Fruit fly (Drosophila melanogaster): ENCODE data around the gene CG10853.

CG10853 gene

dm6 chr3L:3940075-3940819 is 7.4 kb upstream of the CG10853 start, which contains the start of gene CG12766:
TSS of gene CG12766 (minus strand) at chr3L:3940125.
- TF ChIP-seq net (GFP tag; optimal IDR thresholded peaks at IDR 0.05): no peak
- TF ChIP-seq salr (GFP tag; optimal IDR thresholded peaks at IDR 0.05): no peak
- TF ChIP-seq CG11902 (GFP tag; optimal IDR thresholded peaks at IDR 0.05): no peak
- TF ChIP-seq Eip75B (GFP tag; optimal IDR thresholded peaks at IDR 0.05): no peak
- TF ChIP-seq Eip78C (GFP tag): peak; percentile 81
- 0 out of 2 replicates have a peak, but pooled peaks have one; percentile 8 for TF ChIP-seq CG11294 (GFP tag; IDR thresholded peaks at IDR 0.05)
- TF ChIP-seq Sox14 (GFP tag; optimal IDR thresholded peaks at IDR 0.05): no peak
- TF ChIP-seq CG6808 (GFP tag; optimal IDR thresholded peaks at IDR 0.05): no peak
- no peak for TF ChIP-seq Eip93F (GFP tag; optimal IDR thresholded peaks at IDR 0.05)
- TF ChIP-seq CG11762 (GFP tag; optimal IDR thresholded peaks at IDR 0.05; ENCODE audit: insufficient read depth): no peak
- TF ChIP-seq CG4318 (GFP tag; optimal IDR thresholded peaks at IDR 0.05): no peak
- TF ChIP-seq Hr38 (GFP tag; optimal IDR thresholded peaks at IDR 0.05): no peak
- no peak for TF ChIP-seq Sox15 (GFP tag; optimal IDR thresholded peaks at IDR 0.05)
- TF ChIP-seq CG34406 (GFP tag; optimal IDR thresholded peaks at IDR 0.05): no peak
- TF ChIP-seq CG6163 (GFP tag; IDR thresholded peaks at IDR 0.05): peak; percentile 52; the same call in 2 of the 3 replicates
- no peak for TF ChIP-seq CG1621 (tag; optimal IDR thresholded peaks at IDR 0.05)
- TF ChIP-seq CG10631 (GFP tag; optimal IDR thresholded peaks at IDR 0.05): no peak
- no peak for TF ChIP-seq Sox102F (GFP tag; optimal IDR thresholded peaks at IDR 0.05)
- TF ChIP-seq CG8319 (GFP tag; optimal IDR thresholded peaks at IDR 0.05): no peak
- no peak for TF ChIP-seq ss (GFP tag; optimal IDR thresholded peaks at IDR 0.05)
- peak; percentile 46 for TF ChIP-seq Hr4 (GFP tag; optimal IDR thresholded peaks at IDR 0.05)
- TF ChIP-seq dsx (GFP tag; optimal IDR thresholded peaks at IDR 0.05; ENCODE audit: poor library complexity, severe bottlenecking): no peak
- TF ChIP-seq dac (GFP tag; optimal IDR thresholded peaks at IDR 0.05): no peak
- peak; percentile 70; the same call in 2 of the 3 replicates for TF ChIP-seq eg (GFP tag; IDR thresholded peaks at IDR 0.05)
- TF ChIP-seq Gug (GFP tag; IDR thresholded peaks at IDR 0.05): peak; percentile 33; the same call in 1 of the 2 replicates
- no peak for TF ChIP-seq achi (GFP tag; optimal IDR thresholded peaks at IDR 0.05)
- no peak for TF ChIP-seq lz (GFP tag; optimal IDR thresholded peaks at IDR 0.05)
- TF ChIP-seq CG3919 (GFP tag; optimal IDR thresholded peaks at IDR 0.05): peak; percentile 9
- TF ChIP-seq CG6276 (GFP tag; optimal IDR thresholded peaks at IDR 0.05): no peak
- peak; percentile 16 for TF ChIP-seq Ets96B (tag; optimal IDR thresholded peaks at IDR 0.05)
- no peak for TF ChIP-seq vri (GFP tag; optimal IDR thresholded peaks at IDR 0.05)
- TF ChIP-seq CG8632 (GFP tag; optimal IDR thresholded peaks at IDR 0.05): no peak
- no peak for TF ChIP-seq CG10669 (GFP tag; optimal IDR thresholded peaks at IDR 0.05)
- TF ChIP-seq svp (GFP tag): peak; percentile 10
- TF ChIP-seq CG9139 (GFP tag; optimal IDR thresholded peaks at IDR 0.05): no peak
- TF ChIP-seq Ets21C (GFP tag; optimal IDR thresholded peaks at IDR 0.05): no peak
- TF ChIP-seq CG16779 (tag; optimal IDR thresholded peaks at IDR 0.05): no peak
- peak; percentile 36; the same call in 1 of the 2 replicates for TF ChIP-seq CG15336 (GFP tag; IDR thresholded peaks at IDR 0.05)
- TF ChIP-seq CG6792 (GFP tag; optimal IDR thresholded peaks at IDR 0.05): no peak

dm6 chr3L:3942241-3943028 is 5.3 kb upstream of the CG10853 start, which contains the start of the genes CG10863 and CG14982:
TSS of gene CG10863 (minus strand) at chr3L:3942465.
TSS of gene CG14982 (plus strand) at chr3L:3942710.
- no peak for TF ChIP-seq CG1621 (tag; optimal IDR thresholded peaks at IDR 0.05)
- TF ChIP-seq eg (GFP tag; IDR thresholded peaks at IDR 0.05): peak; percentile 25; the same call in 1 of the 3 replicates
- TF ChIP-seq Eip78C (GFP tag): peak; percentile 69
- TF ChIP-seq vri (GFP tag; optimal IDR thresholded peaks at IDR 0.05): peak; percentile 40
- no peak for TF ChIP-seq Blimp-1 (GFP tag; optimal IDR thresholded peaks at IDR 0.05)
- TF ChIP-seq Gug (GFP tag; IDR thresholded peaks at IDR 0.05): no peak
- no peak for TF ChIP-seq CG8119 (GFP tag; IDR thresholded peaks at IDR 0.05)
- TF ChIP-seq CG6854 (GFP tag; optimal IDR thresholded peaks at IDR 0.05): peak; percentile 28
- TF ChIP-seq svp (GFP tag): peak; percentile 97
- TF ChIP-seq CG31627 (GFP tag; optimal IDR thresholded peaks at IDR 0.05): no peak
- peak; percentile 20 for TF ChIP-seq esn (GFP tag; optimal IDR thresholded peaks at IDR 0.05)

All from whole organism, prepupa.